Worm (Caenorhabditis elegans) whole organism, L4/young adult: ENCODE data around the gene K03B8.4.

Experiments
- dao-5 ChIP-seq: sonication (generic microtip); optimal IDR thresholded peaks from 2 replicates; lab custom pipeline; 2016; ENCODE audit warnings: missing genotype, missing genetic modification characterization, moderate library complexity, missing compliant biosample characterization
- him-1 ChIP-seq: sonication (generic microtip); optimal IDR thresholded peaks from 2 replicates; lab custom pipeline; 2016; ENCODE audit warnings: missing genotype, missing genetic modification reagents, missing genetic modification characterization, missing compliant biosample characterization

ce11 chrV:11410902-11411561 lies 16.1 kb upstream of the K03B8.4 start, which contains the start of the genes K03B8.8 and grl-3:
- TF ChIP-seq dao-5 = no peak
- no peak for TF ChIP-seq him-1 (tag; lab: Kevin White, UChicago)
